Fruit fly (Drosophila melanogaster) whole organism, embryonic: Measurements from ENCODE around the gene EMC5.

Source experiments
- BEAF-32 ChIP-seq: fragments of 200-800 bp; sonication (Bioruptor generic); optimal IDR thresholded peaks from 3 replicates; lab custom pipeline; 2017; ENCODE audit warnings: missing biosample characterization, missing genetic modification characterization, mild to moderate bottlenecking, moderate library complexity, missing genetic modification reagents
- CG10209 ChIP-seq: fragments of 200-800 bp; sonication (Bioruptor generic); optimal IDR thresholded peaks from 3 replicates; lab custom pipeline; 2017; ENCODE audit warnings: missing biosample characterization, mild to moderate bottlenecking, missing genetic modification characterization, missing genetic modification reagents
- CG10979 ChIP-seq: fragments of 200-800 bp; sonication (Bioruptor generic); optimal IDR thresholded peaks from 2 replicates; lab custom pipeline; 2018; ENCODE audit warnings: missing biosample characterization, mild to moderate bottlenecking, missing genetic modification characterization, moderate library complexity
- CG11093 ChIP-seq: fragments of 200-800 bp; sonication (Bioruptor generic); IDR thresholded peaks from 3 replicates; pipeline ENCODE4 v1.3.6; 2022; ENCODE audit warnings: missing biosample characterization, missing genetic modification characterization
- CG11695 ChIP-seq: fragments of 200-800 bp; sonication (Bioruptor generic); IDR thresholded peaks from 3 replicates; pipeline ENCODE4 v1.3.6; 2022; ENCODE audit warnings: missing biosample characterization, missing genetic modification characterization
- CG12155 ChIP-seq: fragments of 200-800 bp; sonication (Bioruptor generic); optimal IDR thresholded peaks from 3 replicates; lab custom pipeline; 2016; ENCODE audit warnings: missing biosample characterization, missing genetic modification characterization
- CG13775 ChIP-seq: fragments of 200-800 bp; sonication (Bioruptor generic); optimal IDR thresholded peaks from 3 replicates; lab custom pipeline; 2017; ENCODE audit warnings: missing biosample characterization, mild to moderate bottlenecking, missing genetic modification characterization
- CG14014 ChIP-seq: fragments of 200-800 bp; sonication (Bioruptor generic); IDR thresholded peaks from 2 replicates; pipeline ENCODE4 v1.3.6; 2022; ENCODE audit warnings: missing biosample characterization, missing genetic modification characterization
- CG17359 ChIP-seq: fragments of 200-800 bp; sonication (Bioruptor generic); optimal IDR thresholded peaks from 3 replicates; lab custom pipeline; 2018; ENCODE audit warnings: missing biosample characterization, mild to moderate bottlenecking, missing genetic modification characterization, moderate library complexity
- CG17361 ChIP-seq: fragments of 200-800 bp; sonication (Bioruptor generic); IDR thresholded peaks from 3 replicates; pipeline ENCODE4 v1.3.6; 2022; ENCODE audit warnings: missing biosample characterization, missing genetic modification characterization
- CG18262 ChIP-seq: fragments of 200-800 bp; optimal IDR thresholded peaks from 3 replicates; lab custom pipeline; 2019; ENCODE audit warnings: missing biosample characterization, mild to moderate bottlenecking, missing genetic modification characterization, moderate library complexity
- CG2120 ChIP-seq: fragments of 200-800 bp; sonication (Bioruptor generic); optimal IDR thresholded peaks from 3 replicates; lab custom pipeline; 2016; ENCODE audit warnings: missing biosample characterization, missing genetic modification characterization
- CG30403 ChIP-seq: fragments of 200-800 bp; sonication (Bioruptor generic); optimal IDR thresholded peaks from 3 replicates; lab custom pipeline; 2016; ENCODE audit warnings: missing biosample characterization, missing genetic modification characterization
- CG3065 ChIP-seq: fragments of 200-800 bp; sonication (Bioruptor generic); optimal IDR thresholded peaks from 2 replicates; lab custom pipeline; 2016; ENCODE audit warnings: missing biosample characterization, missing genetic modification characterization
- CG32767 ChIP-seq: fragments of 200-800 bp; sonication (Bioruptor generic); IDR thresholded peaks from 2 replicates; pipeline ENCODE4 v1.3.6; 2022; ENCODE audit warnings: missing biosample characterization, missing genetic modification characterization
- CG5245 ChIP-seq: fragments of 200-800 bp; sonication (Bioruptor generic); optimal IDR thresholded peaks from 3 replicates; lab custom pipeline; 2016; ENCODE audit warnings: missing biosample characterization, missing genetic modification characterization
- CG6854 ChIP-seq: fragments of 200-800 bp; sonication (Bioruptor generic); optimal IDR thresholded peaks from 3 replicates; lab custom pipeline; 2017; ENCODE audit warnings: missing biosample characterization, mild to moderate bottlenecking, missing genetic modification characterization
- CG8478 ChIP-seq: fragments of >200 bp; optimal IDR thresholded peaks from 2 replicates; lab custom pipeline; 2018
- CG8944 ChIP-seq: fragments of 200-800 bp; sonication (Bioruptor generic); optimal IDR thresholded peaks from 3 replicates; lab custom pipeline; 2016; ENCODE audit warnings: missing biosample characterization, missing genetic modification characterization
- CTCF ChIP-seq: fragments of 200-800 bp; sonication (Bioruptor generic); optimal IDR thresholded peaks from 2 replicates; lab custom pipeline; 2017; ENCODE audit warnings: missing biosample characterization, mild to moderate bottlenecking, missing genetic modification characterization, moderate library complexity
- Drgx ChIP-seq: fragments of 200-800 bp; sonication (Bioruptor generic); IDR thresholded peaks from 2 replicates; pipeline ENCODE4 v1.3.6; 2022; ENCODE audit warnings: missing biosample characterization, missing genetic modification characterization
- E2f1 ChIP-seq: fragments of 200-800 bp; sonication (Bioruptor generic); IDR thresholded peaks from 2 replicates; pipeline ENCODE4 v1.3.6; 2022; ENCODE audit warnings: missing biosample characterization, missing genetic modification characterization
- E2f2 ChIP-seq: fragments of 200-800 bp; sonication (Bioruptor generic); IDR thresholded peaks from 2 replicates; pipeline ENCODE4 v1.3.6; 2022; ENCODE audit warnings: missing biosample characterization, missing genetic modification characterization
- Fer1 ChIP-seq: fragments of 200-800 bp; sonication (Bioruptor generic); optimal IDR thresholded peaks from 2 replicates; lab custom pipeline; 2017; ENCODE audit warnings: missing biosample characterization, mild to moderate bottlenecking, missing genetic modification characterization
- Gug ChIP-seq: fragments of 200-800 bp; sonication (Bioruptor generic); IDR thresholded peaks from 4 replicates; pipeline ENCODE4 v1.3.6; 2022; ENCODE audit warnings: missing biosample characterization, missing genetic modification characterization
- HLHmδ ChIP-seq: fragments of 200-800 bp; sonication (Bioruptor generic); optimal IDR thresholded peaks from 2 replicates; lab custom pipeline; 2018; ENCODE audit warnings: missing biosample characterization, mild to moderate bottlenecking, missing genetic modification characterization, moderate library complexity
- NK7.1 ChIP-seq: fragments of 200-800 bp; sonication (Bioruptor generic); optimal IDR thresholded peaks from 3 replicates; lab custom pipeline; 2016; ENCODE audit warnings: missing biosample characterization, missing genetic modification characterization
- Nf-YC ChIP-seq: fragments of 200-800 bp; optimal IDR thresholded peaks from 3 replicates; lab custom pipeline; 2019; ENCODE audit warnings: missing biosample characterization, mild to moderate bottlenecking, missing genetic modification characterization, moderate library complexity
- NfI ChIP-seq: fragments of 200-800 bp; sonication (Bioruptor generic); optimal IDR thresholded peaks from 3 replicates; lab custom pipeline; 2018; ENCODE audit warnings: missing biosample characterization, mild to moderate bottlenecking, missing genetic modification characterization, moderate library complexity
- Oli ChIP-seq: fragments of 200-800 bp; sonication (Bioruptor generic); optimal IDR thresholded peaks from 2 replicates; lab custom pipeline; 2018; ENCODE audit warnings: missing biosample characterization, mild to moderate bottlenecking, missing genetic modification characterization, moderate library complexity
- Sox102F ChIP-seq: fragments of 200-800 bp; sonication (Bioruptor generic); optimal IDR thresholded peaks from 2 replicates; lab custom pipeline; 2018; ENCODE audit warnings: missing biosample characterization, mild to moderate bottlenecking, missing genetic modification characterization, moderate library complexity
- Ssrp ChIP-seq: fragments of 200-800 bp; sonication (Bioruptor generic); optimal IDR thresholded peaks from 2 replicates; lab custom pipeline; 2018; ENCODE audit warnings: missing biosample characterization, mild to moderate bottlenecking, missing genetic modification characterization, moderate library complexity
- Vsx1 ChIP-seq: fragments of 200-800 bp; sonication (Bioruptor generic); optimal IDR thresholded peaks from 2 replicates; lab custom pipeline; 2017; ENCODE audit warnings: missing biosample characterization, mild to moderate bottlenecking, missing genetic modification characterization, missing genetic modification reagents
- Xrp1 ChIP-seq: fragments of 200-800 bp; sonication (Bioruptor generic); IDR thresholded peaks from 2 replicates; pipeline ENCODE4 v1.3.6; 2022; ENCODE audit warnings: missing biosample characterization, missing genetic modification characterization
- bsh ChIP-seq, 2 experiments: fragments of 200-800 bp; sonication (Bioruptor generic); optimal IDR thresholded peaks; 2 replicates each; lab custom pipeline; 2017 to 2018; ENCODE audit warnings: mild to moderate bottlenecking in 2 of 2, missing biosample characterization in 2 of 2, missing genetic modification characterization in 2 of 2, moderate library complexity in 1 of 2
- cas ChIP-seq: fragments of 200-800 bp; sonication (Bioruptor generic); IDR thresholded peaks from 2 replicates; pipeline ENCODE4 v1.3.6; 2022; ENCODE audit warnings: missing biosample characterization, missing genetic modification characterization
- ci ChIP-seq: fragments of 200-800 bp; sonication (Bioruptor generic); IDR thresholded peaks from 3 replicates; pipeline ENCODE4 v1.3.6; 2022; ENCODE audit warnings: missing biosample characterization, missing genetic modification characterization
- danr ChIP-seq: fragments of 200-800 bp; sonication (Bioruptor generic); IDR thresholded peaks from 2 replicates; pipeline ENCODE4 v1.3.6; 2022; ENCODE audit warnings: missing biosample characterization, missing genetic modification characterization
- dm ChIP-seq: fragments of 200-800 bp; sonication (Bioruptor generic); optimal IDR thresholded peaks from 3 replicates; lab custom pipeline; 2016; ENCODE audit warnings: missing biosample characterization, missing genetic modification characterization
- dmrt11E ChIP-seq: fragments of 200-800 bp; sonication (Bioruptor generic); optimal IDR thresholded peaks from 3 replicates; lab custom pipeline; 2018; ENCODE audit warnings: missing biosample characterization, mild to moderate bottlenecking, missing genetic modification characterization, moderate library complexity
- gce ChIP-seq: fragments of 200-800 bp; sonication (Bioruptor generic); IDR thresholded peaks from 3 replicates; pipeline ENCODE4 v1.3.6; 2022; ENCODE audit warnings: missing biosample characterization, missing genetic modification characterization
- gcm ChIP-seq: fragments of 200-800 bp; sonication (Bioruptor generic); optimal IDR thresholded peaks from 2 replicates; lab custom pipeline; 2019; ENCODE audit warnings: missing biosample characterization, mild to moderate bottlenecking, missing genetic modification characterization, moderate library complexity
- klu ChIP-seq: fragments of 200-800 bp; sonication (Bioruptor generic); IDR thresholded peaks from 2 replicates; pipeline ENCODE4 v1.3.6; 2022; ENCODE audit warnings: missing biosample characterization, missing genetic modification characterization
- mam ChIP-seq: fragments of 200-800 bp; sonication (Bioruptor generic); optimal IDR thresholded peaks from 3 replicates; lab custom pipeline; 2016; ENCODE audit warnings: missing biosample characterization, missing genetic modification characterization
- odd ChIP-seq: fragments of 200-800 bp; sonication (Bioruptor generic); optimal IDR thresholded peaks from 2 replicates; lab custom pipeline; 2017; ENCODE audit warnings: missing biosample characterization, mild to moderate bottlenecking, missing genetic modification characterization
- onecut ChIP-seq: fragments of 200-800 bp; sonication (Bioruptor generic); IDR thresholded peaks from 2 replicates; pipeline ENCODE4 v1.3.6; 2022; ENCODE audit warnings: missing biosample characterization, missing genetic modification characterization
- pb ChIP-seq: fragments of 200-800 bp; sonication (Bioruptor generic); optimal IDR thresholded peaks from 3 replicates; lab custom pipeline; 2016; ENCODE audit warnings: missing biosample characterization, missing genetic modification characterization
- pum ChIP-seq: fragments of 200-800 bp; sonication (Bioruptor generic); optimal IDR thresholded peaks from 2 replicates; lab custom pipeline; 2016; ENCODE audit warnings: missing biosample characterization, missing genetic modification characterization
- rib ChIP-seq: fragments of 200-800 bp; sonication (Bioruptor generic); IDR thresholded peaks from 2 replicates; pipeline ENCODE4 v1.3.6; 2022; ENCODE audit warnings: missing biosample characterization, missing genetic modification characterization
- run ChIP-seq: fragments of 200-800 bp; sonication (Bioruptor generic); optimal IDR thresholded peaks from 3 replicates; lab custom pipeline; 2018; ENCODE audit warnings: missing biosample characterization, mild to moderate bottlenecking, missing genetic modification characterization
- schlank ChIP-seq: fragments of 200-800 bp; sonication (Bioruptor generic); optimal IDR thresholded peaks from 2 replicates; lab custom pipeline; 2018; ENCODE audit warnings: missing biosample characterization, mild to moderate bottlenecking, missing genetic modification characterization
- sr ChIP-seq: fragments of 200-800 bp; sonication (Bioruptor generic); IDR thresholded peaks from 3 replicates; pipeline ENCODE4 v1.3.6; 2022; ENCODE audit warnings: missing biosample characterization, missing genetic modification characterization

Gene EMC5

DNA sequence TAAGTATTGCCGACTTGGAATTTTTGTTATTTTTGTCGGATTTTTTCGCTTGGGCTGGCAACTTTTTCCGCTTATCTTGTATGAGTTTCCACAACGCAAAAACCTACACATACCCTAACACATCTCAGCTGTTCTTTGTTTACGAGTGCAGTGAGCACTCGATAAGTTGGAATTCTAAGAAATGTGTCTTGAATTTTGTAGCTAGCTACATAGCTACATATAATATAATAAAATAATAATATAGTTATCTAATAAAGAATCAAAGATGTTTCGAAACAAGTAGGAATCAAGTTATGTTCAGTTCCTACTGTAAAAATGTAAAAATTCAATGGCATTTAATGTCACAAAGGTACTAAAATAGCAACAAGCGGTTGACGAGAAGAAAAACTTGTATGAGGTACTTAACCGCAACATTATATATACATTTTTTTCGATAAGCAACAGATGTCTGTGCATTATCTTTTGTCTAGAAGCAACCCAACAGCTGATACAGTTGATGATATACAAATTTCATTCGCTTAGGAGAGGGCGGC lies 30.3 kb upstream of the EMC5 start, which contains the start of gene Bhmt (continued):
- peak; percentile 21 for TF ChIP-seq run (tag; lab: Kevin White, UChicago)
- TF ChIP-seq pum (GFP tag; lab: Kevin White, UChicago), result no peak
- peak; percentile 62 for TF ChIP-seq Sox102F (GFP tag; lab: Kevin White, UChicago)
- TF ChIP-seq HLHmδ (GFP tag; lab: Kevin White, UChicago), result no peak
- TF ChIP-seq CG12155 (GFP tag; lab: Kevin White, UChicago), result peak; percentile 34
- peak; percentile 60 for TF ChIP-seq odd (GFP tag; lab: Kevin White, UChicago)
- TF ChIP-seq dm (GFP tag; lab: Kevin White, UChicago), result no peak
- TF ChIP-seq Vsx1 (GFP tag; lab: Kevin White, UChicago), result peak; percentile 35
- TF ChIP-seq Ssrp (tag; lab: Kevin White, UChicago), result peak; percentile 42
- TF ChIP-seq klu (GFP tag; lab: Robert Waterston, UW), result no peak
- TF ChIP-seq CTCF (GFP tag; lab: Kevin White, UChicago), result no peak
- TF ChIP-seq CG3065 (GFP tag; lab: Kevin White, UChicago), result no peak
- peak; percentile 13; the same call in 1 of the 3 replicates for TF ChIP-seq gce (GFP tag; lab: Robert Waterston, UW)
- peak; percentile 56 to 59 for TF ChIP-seq bsh (GFP tag; optimal IDR thresholded peaks at IDR 0.05; lab: Kevin White, UChicago)
- TF ChIP-seq CG11093, result 0 out of 3 replicates have a peak, but pooled peaks have one; percentile 36
- TF ChIP-seq CG10979 (tag; lab: Kevin White, UChicago), result peak; percentile 41
- peak; percentile 70 for TF ChIP-seq NfI (GFP tag; lab: Kevin White, UChicago)
- TF ChIP-seq Drgx (GFP tag; lab: Robert Waterston, UW), result peak; percentile 87
- TF ChIP-seq ci (GFP tag; lab: Robert Waterston, UW), result peak; percentile 60; the same call in 1 of the 3 replicates
- peak; percentile 76 for TF ChIP-seq Fer1
- no peak for TF ChIP-seq CG5245 (GFP tag; lab: Kevin White, UChicago)
- TF ChIP-seq dmrt11E, result peak; percentile 9
- TF ChIP-seq Nf-YC (tag; lab: Kevin White, UChicago), result no peak
- peak; percentile 54 for TF ChIP-seq CG10209 (GFP tag; lab: Kevin White, UChicago)
- peak; percentile 74 for TF ChIP-seq CG17361 (GFP tag; lab: Robert Waterston, UW)
- TF ChIP-seq cas (GFP tag; lab: Robert Waterston, UW), result no peak; the same call in 1 of the 2 replicates
- TF ChIP-seq danr (GFP tag; lab: Robert Waterston, UW), result no peak
- peak; percentile 68 for TF ChIP-seq CG18262 (tag; lab: Kevin White, UChicago)
- TF ChIP-seq NK7.1 (GFP tag; lab: Kevin White, UChicago), result no peak
- TF ChIP-seq E2f1 (GFP tag; lab: Robert Waterston, UW), result peak; percentile 60
- TF ChIP-seq CG32767, result 0 out of 2 replicates have a peak, but pooled peaks have one; percentile 46
- TF ChIP-seq sr (GFP tag; lab: Robert Waterston, UW), result no peak
- peak; percentile 25 for TF ChIP-seq gcm (GFP tag; lab: Kevin White, UChicago)
- peak; percentile 16; the same call in 1 of the 2 replicates for TF ChIP-seq rib
- no peak for TF ChIP-seq CG8944 (GFP tag; lab: Kevin White, UChicago)
- peak; percentile 15 for TF ChIP-seq schlank
- TF ChIP-seq CG8478 (lab: Kevin White, UChicago), result no peak
- peak; percentile 59 for TF ChIP-seq CG2120 (GFP tag; lab: Kevin White, UChicago)
- peak; percentile 21 for TF ChIP-seq mam
- no peak for TF ChIP-seq pb (GFP tag; lab: Kevin White, UChicago)
- peak; percentile 34; the same call in 1 of the 2 replicates for TF ChIP-seq E2f2 (GFP tag; lab: Robert Waterston, UW)
- peak; percentile 59 for TF ChIP-seq CG6854 (GFP tag; lab: Kevin White, UChicago)
- TF ChIP-seq CG14014, result peak; percentile 69
- TF ChIP-seq CG17359 (tag; lab: Kevin White, UChicago), result peak; percentile 56
- TF ChIP-seq CG13775, result peak; percentile 51
- TF ChIP-seq CG30403, result peak; percentile 47
- TF ChIP-seq Gug, result peak; percentile 67; the same call in 2 of the 4 replicates
- TF ChIP-seq CG11695, result peak; percentile 74; the same call in 2 of the 3 replicates
- TF ChIP-seq BEAF-32 (GFP tag; lab: Kevin White, UChicago), result no peak
- TF ChIP-seq Oli (tag; lab: Kevin White, UChicago), result peak; percentile 68
- TF ChIP-seq onecut (GFP tag; lab: Robert Waterston, UW), result no peak
- TF ChIP-seq Xrp1, result peak; percentile 70
